Fruit fly (Drosophila melanogaster) whole organism: Measurements from ENCODE around the gene mthl15.

Source experiments
- CG8478 ChIP-seq: fragments of >200 bp; optimal IDR thresholded peaks from 2 replicates; lab custom pipeline; 2018; ENCODE audit warnings: inconsistent platforms
- pan ChIP-seq: fragments of >200 bp; optimal IDR thresholded peaks from 2 replicates; lab custom pipeline; 2017
- psq ChIP-seq: fragments of >200 bp; optimal IDR thresholded peaks from 2 replicates; lab custom pipeline; 2017
- usp ChIP-seq: fragments of >200 bp; optimal IDR thresholded peaks from 2 replicates; lab custom pipeline; 2017; ENCODE audit warnings: missing biosample characterization, missing genetic modification characterization, mixed read lengths

dm6 chr2L:10205940-10206339 lies 32.2 kb downstream of the mthl15 start:
- TF ChIP-seq CG8478 (lab: Kevin White, UChicago): no peak
- TF ChIP-seq psq (lab: Kevin White, UChicago): no peak
- TF ChIP-seq usp (GFP tag; lab: Kevin White, UChicago): no peak
- no peak for TF ChIP-seq pan (lab: Kevin White, UChicago)
